Worm (Caenorhabditis elegans) whole organism, L4 larva: ENCODE measurements around the gene C44B9.3.

Experiments used
- F49E8.2 ChIP-seq: sonication (generic microtip); optimal IDR thresholded peaks from 2 replicates; lab custom pipeline; 2016; ENCODE audit warnings: missing compliant biosample characterization, mild to moderate bottlenecking, missing genetic modification characterization, borderline replicate concordance
- ZK337.2 ChIP-seq: fragments of 200-800 bp; sonication (Bioruptor generic); IDR thresholded peaks from 2 replicates; pipeline ENCODE4 v1.3.6; 2022; ENCODE audit warnings: missing genetic modification reagents, missing genetic modification characterization, missing compliant biosample characterization
- ZK546.5 ChIP-seq, 2 experiments: sonication (generic microtip); optimal IDR thresholded peaks; 2 replicates each; lab custom pipeline; 2017; ENCODE audit warnings: missing biosample characterization in 2 of 2, missing genetic modification characterization in 2 of 2
- ceh-62 ChIP-seq: sonication (generic microtip); optimal IDR thresholded peaks from 2 replicates; lab custom pipeline; 2017; ENCODE audit warnings: missing biosample characterization, missing genetic modification characterization
- dve-1 ChIP-seq: sonication (generic microtip); optimal IDR thresholded peaks from 2 replicates; lab custom pipeline; 2017; ENCODE audit warnings: antibody characterized with exemption, mild to moderate bottlenecking, missing genetic modification characterization, missing compliant biosample characterization; ENCODE audit not compliant: insufficient read depth
- lin-39 ChIP-seq: fragments of 150-350 bp; optimal IDR thresholded peaks from 2 replicates; lab custom pipeline; 2014; ENCODE audit warnings: missing biosample characterization, missing genetic modification reagents, missing genetic modification characterization
- lsy-2 ChIP-seq, 2 experiments: fragments of 150-350 bp in 1 of 2; sonication (generic microtip) in 1 of 2; optimal IDR thresholded peaks; 2 replicates each; lab custom pipeline; 2014 to 2017; ENCODE audit warnings: missing biosample characterization in 2 of 2, missing genetic modification characterization in 2 of 2
- nhr-10 ChIP-seq: fragments of 150-350 bp; optimal IDR thresholded peaks from 2 replicates; lab custom pipeline; 2014; ENCODE audit warnings: missing biosample characterization, missing genetic modification characterization
- nhr-11 ChIP-seq: fragments of 150-350 bp; optimal IDR thresholded peaks from 2 replicates; lab custom pipeline; 2014; ENCODE audit warnings: missing biosample characterization, missing genetic modification characterization
- nhr-111 ChIP-seq: fragments of 200-800 bp; sonication (Bioruptor generic); optimal IDR thresholded peaks from 2 replicates; lab custom pipeline; 2018; ENCODE audit warnings: mild to moderate bottlenecking, missing genetic modification characterization, missing compliant biosample characterization
- snpc-4 ChIP-seq: fragments of 150-350 bp; optimal IDR thresholded peaks from 2 replicates; lab custom pipeline; 2014; ENCODE audit warnings: missing biosample characterization, missing genetic modification characterization
- unc-62 ChIP-seq, 3 experiments: fragments of 150-350 bp in 1 of 3; sonication (generic microtip); optimal IDR thresholded peaks in 2 of 3; peaks in 1 of 3; 1 replicate in 1 of 3; 2 replicates in 2 of 3; lab custom pipeline; 2014 to 2017; ENCODE audit warnings: missing biosample characterization in 3 of 3, missing genetic modification characterization in 3 of 3, missing genetic modification reagents in 3 of 3, missing genotype in 1 of 3
- zfp-3 ChIP-seq: fragments of 200-800 bp; sonication (Bioruptor generic); conservative IDR thresholded peaks from 2 replicates; pipeline ENCODE4 v1.3.6; 2022; ENCODE audit warnings: missing genetic modification reagents, missing genetic modification characterization, missing compliant biosample characterization

DNA sequence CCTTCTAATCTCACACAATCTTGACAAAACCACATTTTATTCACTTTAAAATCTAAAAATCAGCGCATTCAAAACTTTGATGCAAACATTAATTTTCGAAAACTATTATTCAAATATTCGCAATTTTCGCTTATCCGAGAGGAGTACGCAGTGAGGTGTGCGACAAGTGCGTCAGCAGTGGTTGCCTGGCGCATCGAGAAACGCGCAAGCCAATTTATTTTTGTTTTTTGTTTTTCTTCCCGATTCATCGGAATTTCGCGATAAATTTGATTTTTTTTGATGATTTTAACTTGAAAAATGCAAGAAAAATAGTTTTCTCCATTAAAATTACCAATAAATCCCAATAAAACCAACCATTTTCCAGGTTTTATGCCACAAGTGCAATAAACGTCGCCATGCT, 31.1 kb downstream of the C44B9.3 start, which contains the start of the genes fbxb-85 and hex-3:
- TF ChIP-seq nhr-10 (tag; lab: Kevin White, UChicago) = no peak
- TF ChIP-seq ZK546.5 (tag; optimal IDR thresholded peaks at IDR 0.05; lab: Kevin White, UChicago) = no peak
- peak; percentile 56 to 96 for TF ChIP-seq lsy-2 (tag; optimal IDR thresholded peaks at IDR 0.05; lab: Kevin White, UChicago)
- peak; percentile 84 for TF ChIP-seq zfp-3 (GFP tag; lab: Robert Waterston, UW)
- no peak for TF ChIP-seq snpc-4 (tag; lab: Kevin White, UChicago)
- peak; percentile 73 for TF ChIP-seq nhr-11 (tag; lab: Kevin White, UChicago)
- TF ChIP-seq nhr-111 (GFP tag; lab: Kevin White, UChicago) = no peak
- TF ChIP-seq lin-39 (tag; lab: Kevin White, UChicago) = no peak
- TF ChIP-seq ceh-62 (tag; lab: Kevin White, UChicago) = no peak
- peak; percentile 98 for TF ChIP-seq dve-1 (tag; lab: Kevin White, UChicago)
- peak; percentile 68; the same call in 1 of the 2 replicates for TF ChIP-seq ZK337.2 (GFP tag; lab: Robert Waterston, UW)
- TF ChIP-seq F49E8.2 (tag; lab: Kevin White, UChicago) = peak; percentile 88
- TF ChIP-seq unc-62 (GFP tag; optimal IDR thresholded peaks at IDR 0.05 in 1 of 2; lab: Kevin White, UChicago) = peak in 1 of 2 experiments; percentile 94
- TF ChIP-seq unc-62 (tag; optimal IDR thresholded peaks at IDR 0.05; lab: Kevin White, UChicago) = no peak
